Worm (Caenorhabditis elegans) whole organism, L4 larva: ENCODE results near the gene R07E3.7.
A peak's percentile ranks its signal among the peaks of the same experiment; 100 is the strongest.

ENCODE experiments used
- D1046.2 ChIP-seq: fragments of 200-800 bp; sonication (Bioruptor generic); IDR thresholded peaks from 2 replicates; pipeline ENCODE4 v1.3.6; 2022; ENCODE audit warnings: missing genetic modification characterization, missing compliant biosample characterization
- F26F4.8 ChIP-seq: fragments of 200-800 bp; sonication (Bioruptor generic); conservative IDR thresholded peaks from 2 replicates; pipeline ENCODE4 v1.3.6; 2022; ENCODE audit warnings: missing genetic modification characterization, missing compliant biosample characterization
- F44E2.7 ChIP-seq: fragments of 200-800 bp; sonication (Bioruptor generic); IDR thresholded peaks from 2 replicates; pipeline ENCODE4 v2.1.2; 2022; ENCODE audit warnings: missing genetic modification characterization, missing compliant biosample characterization
- R02D3.7 ChIP-seq: fragments of 150-350 bp; sonication (generic microtip); optimal IDR thresholded peaks from 3 replicates; lab custom pipeline; 2014; ENCODE audit warnings: missing biosample characterization, missing genetic modification characterization
- T20F7.1 ChIP-seq: fragments of 200-800 bp; sonication (Bioruptor generic); optimal IDR thresholded peaks from 2 replicates; lab custom pipeline; 2018; ENCODE audit warnings: mild to moderate bottlenecking, missing genetic modification characterization, missing compliant biosample characterization
- T26A8.4 ChIP-seq: fragments of 200-800 bp; sonication (Bioruptor generic); IDR thresholded peaks from 2 replicates; pipeline ENCODE4 v1.3.6; 2022; ENCODE audit warnings: missing genetic modification characterization, missing compliant biosample characterization
- Y105C5A.15 ChIP-seq: fragments of 200-800 bp; sonication (Bioruptor generic); IDR thresholded peaks from 2 replicates; pipeline ENCODE4 v1.3.6; 2022; ENCODE audit warnings: missing genetic modification characterization, missing compliant biosample characterization
- Y5F2A.4 ChIP-seq: fragments of 200-800 bp; sonication (Bioruptor generic); optimal IDR thresholded peaks from 2 replicates; lab custom pipeline; 2018; ENCODE audit warnings: mild to moderate bottlenecking, missing genetic modification characterization, missing compliant biosample characterization
- ZK337.2 ChIP-seq: fragments of 200-800 bp; sonication (Bioruptor generic); IDR thresholded peaks from 2 replicates; pipeline ENCODE4 v1.3.6; 2022; ENCODE audit warnings: missing genetic modification reagents, missing genetic modification characterization, missing compliant biosample characterization
- aly-2 ChIP-seq: sonication (generic microtip); optimal IDR thresholded peaks from 2 replicates; lab custom pipeline; 2018; ENCODE audit warnings: missing biosample characterization, missing genetic modification characterization
- ama-1 ChIP-seq: fragments of 150-350 bp; optimal IDR thresholded peaks from 2 replicates; lab custom pipeline; 2014; ENCODE audit warnings: inconsistent platforms, mixed read lengths
- arid-1 ChIP-seq: fragments of 200-800 bp; sonication (Bioruptor generic); conservative IDR thresholded peaks from 2 replicates; pipeline ENCODE4 v1.3.6; 2022; ENCODE audit warnings: missing genetic modification reagents, missing genetic modification characterization, missing compliant biosample characterization
- ceh-20 ChIP-seq: fragments of 200-800 bp; sonication (Bioruptor generic); IDR thresholded peaks from 2 replicates; pipeline ENCODE4 v1.3.6; 2022; ENCODE audit warnings: missing genetic modification reagents, missing genetic modification characterization, missing compliant biosample characterization
- ceh-28 ChIP-seq: fragments of 150-350 bp; optimal IDR thresholded peaks from 2 replicates; lab custom pipeline; 2014; ENCODE audit warnings: missing biosample characterization, missing genetic modification reagents, missing genetic modification characterization
- ceh-62 ChIP-seq: sonication (generic microtip); optimal IDR thresholded peaks from 2 replicates; lab custom pipeline; 2017; ENCODE audit warnings: missing biosample characterization, missing genetic modification characterization
- ceh-82 ChIP-seq: sonication (generic microtip); optimal IDR thresholded peaks from 2 replicates; lab custom pipeline; 2017; ENCODE audit warnings: missing biosample characterization, missing genetic modification characterization
- ces-1 ChIP-seq: fragments of 150-350 bp; sonication (generic microtip); optimal IDR thresholded peaks from 4 replicates; lab custom pipeline; 2014; ENCODE audit warnings: missing biosample characterization, missing genetic modification reagents, missing genetic modification characterization
- ctbp-1 ChIP-seq: fragments of 200-800 bp; sonication (Bioruptor generic); IDR thresholded peaks from 2 replicates; pipeline ENCODE4 v1.3.6; 2022; ENCODE audit warnings: missing genetic modification reagents, missing genetic modification characterization, missing compliant biosample characterization
- daf-16 ChIP-seq, 3 experiments: sonication (generic microtip); optimal IDR thresholded peaks; 2 replicates each; lab custom pipeline; 2016 to 2017; ENCODE audit warnings: missing genetic modification characterization in 3 of 3, missing genetic modification reagents in 3 of 3, mild to moderate bottlenecking in 2 of 3, missing compliant biosample characterization in 2 of 3, missing biosample characterization in 1 of 3, moderate library complexity in 1 of 3
- daf-19 ChIP-seq: fragments of 200-800 bp; sonication (Bioruptor generic); conservative IDR thresholded peaks from 2 replicates; pipeline ENCODE4 v1.3.6; 2022; ENCODE audit warnings: missing genetic modification characterization, missing compliant biosample characterization
- daf-8 ChIP-seq: fragments of 200-800 bp; sonication (Bioruptor generic); IDR thresholded peaks from 2 replicates; pipeline ENCODE4 v1.3.6; 2022; ENCODE audit warnings: missing genetic modification characterization, missing compliant biosample characterization
- dmd-6 ChIP-seq: fragments of 200-800 bp; sonication (Bioruptor generic); IDR thresholded peaks from 2 replicates; pipeline ENCODE4 v1.3.6; 2022; ENCODE audit warnings: missing genetic modification reagents, missing genetic modification characterization, missing compliant biosample characterization
- dpl-1 ChIP-seq: fragments of 150-350 bp; optimal IDR thresholded peaks from 2 replicates; lab custom pipeline; 2014; ENCODE audit warnings: missing biosample characterization, missing genetic modification reagents, missing genetic modification characterization
- egl-43 ChIP-seq: fragments of 200-800 bp; sonication (Bioruptor generic); IDR thresholded peaks from 2 replicates; pipeline ENCODE4 v1.3.6; 2022; ENCODE audit warnings: missing genetic modification reagents, missing genetic modification characterization, missing compliant biosample characterization
- jun-1 ChIP-seq: fragments of 150-350 bp; optimal IDR thresholded peaks from 2 replicates; lab custom pipeline; 2014; ENCODE audit warnings: missing biosample characterization, missing genetic modification reagents, missing genetic modification characterization
- lim-7 ChIP-seq: fragments of 200-800 bp; sonication (Bioruptor generic); IDR thresholded peaks from 2 replicates; pipeline ENCODE4 v1.3.6; 2022; ENCODE audit warnings: missing genetic modification characterization, missing compliant biosample characterization
- lin-15B ChIP-seq: fragments of 150-350 bp; sonication (generic microtip); optimal IDR thresholded peaks from 3 replicates; lab custom pipeline; 2014; ENCODE audit warnings: missing biosample characterization, missing genetic modification characterization
- lin-29 ChIP-seq: fragments of 200-800 bp; sonication (Bioruptor generic); IDR thresholded peaks from 2 replicates; pipeline ENCODE4 v1.3.6; 2022; ENCODE audit warnings: missing genetic modification reagents, missing genetic modification characterization, missing compliant biosample characterization
- lir-3 ChIP-seq: sonication (generic microtip); optimal IDR thresholded peaks from 2 replicates; lab custom pipeline; 2016; ENCODE audit warnings: mild to moderate bottlenecking, missing genetic modification characterization, missing compliant biosample characterization
- madf-5 ChIP-seq, 2 experiments: fragments of 200-800 bp; sonication (Bioruptor generic); IDR thresholded peaks; 2 replicates each; pipeline ENCODE4 v1.3.6; 2022; ENCODE audit warnings: missing compliant biosample characterization in 2 of 2, missing genetic modification characterization in 2 of 2
- madf-9 ChIP-seq: fragments of 200-800 bp; sonication (Bioruptor generic); conservative IDR thresholded peaks from 2 replicates; pipeline ENCODE4 v1.3.6; 2022; ENCODE audit warnings: missing genetic modification reagents, missing genetic modification characterization, missing compliant biosample characterization
- mdl-1 ChIP-seq, 2 experiments: fragments of 150-350 bp in 1 of 2; sonication (generic microtip) in 1 of 2; optimal IDR thresholded peaks; 2 replicates each; lab custom pipeline; 2014 to 2017; ENCODE audit warnings: missing biosample characterization in 2 of 2, missing genetic modification characterization in 2 of 2
- mdt-29 ChIP-seq: fragments of 200-800 bp; sonication (Bioruptor generic); IDR thresholded peaks from 2 replicates; pipeline ENCODE4 v1.3.6; 2022; ENCODE audit warnings: missing genetic modification reagents, missing genetic modification characterization, missing compliant biosample characterization
- nhr-10 ChIP-seq: fragments of 150-350 bp; optimal IDR thresholded peaks from 2 replicates; lab custom pipeline; 2014; ENCODE audit warnings: missing biosample characterization, missing genetic modification characterization
- nhr-11 ChIP-seq: fragments of 150-350 bp; optimal IDR thresholded peaks from 2 replicates; lab custom pipeline; 2014; ENCODE audit warnings: missing biosample characterization, missing genetic modification characterization
- nhr-111 ChIP-seq: fragments of 200-800 bp; sonication (Bioruptor generic); optimal IDR thresholded peaks from 2 replicates; lab custom pipeline; 2018; ENCODE audit warnings: mild to moderate bottlenecking, missing genetic modification characterization, missing compliant biosample characterization
- nhr-25 ChIP-seq: sonication (generic microtip); optimal IDR thresholded peaks from 2 replicates; lab custom pipeline; 2017; ENCODE audit warnings: missing genetic modification characterization, mild to moderate bottlenecking, missing compliant biosample characterization, antibody characterized with exemption, moderate library complexity, borderline replicate concordance; ENCODE audit not compliant: insufficient read depth
- nhr-41 ChIP-seq: fragments of 200-800 bp; sonication (Bioruptor generic); IDR thresholded peaks from 2 replicates; pipeline ENCODE4 v1.3.6; 2022; ENCODE audit warnings: missing genetic modification reagents, missing genetic modification characterization, missing compliant biosample characterization
- nhr-42 ChIP-seq: fragments of 200-800 bp; sonication (Bioruptor generic); IDR thresholded peaks from 2 replicates; pipeline ENCODE4 v1.3.6; 2022; ENCODE audit warnings: missing genetic modification characterization, missing compliant biosample characterization
- nhr-77 ChIP-seq: fragments of 150-350 bp; optimal IDR thresholded peaks from 2 replicates; lab custom pipeline; 2014; ENCODE audit warnings: missing biosample characterization, missing genetic modification characterization
- pqm-1 ChIP-seq: sonication (generic microtip); optimal IDR thresholded peaks from 2 replicates; lab custom pipeline; 2017; ENCODE audit warnings: missing biosample characterization, missing genetic modification characterization
- rbr-2 ChIP-seq: sonication (generic microtip); optimal IDR thresholded peaks from 2 replicates; lab custom pipeline; 2016; ENCODE audit warnings: missing genotype, missing genetic modification characterization, missing compliant biosample characterization
- saeg-2 ChIP-seq: fragments of 200-800 bp; sonication (Bioruptor generic); IDR thresholded peaks from 2 replicates; pipeline ENCODE4 v1.3.6; 2022; ENCODE audit warnings: missing genetic modification reagents, missing genetic modification characterization, missing compliant biosample characterization
- snpc-1.2 ChIP-seq: fragments of 200-800 bp; sonication (Bioruptor generic); IDR thresholded peaks from 2 replicates; pipeline ENCODE4 v1.3.6; 2022; ENCODE audit warnings: missing genetic modification reagents, missing genetic modification characterization, missing compliant biosample characterization
- snpc-4 ChIP-seq: fragments of 150-350 bp; optimal IDR thresholded peaks from 2 replicates; lab custom pipeline; 2014; ENCODE audit warnings: missing biosample characterization, missing genetic modification characterization
- spr-3 ChIP-seq: fragments of 200-800 bp; sonication (Bioruptor generic); optimal IDR thresholded peaks from 2 replicates; lab custom pipeline; 2018; ENCODE audit warnings: mild to moderate bottlenecking, missing genetic modification characterization, missing compliant biosample characterization
- unc-130 ChIP-seq: sonication (generic microtip); optimal IDR thresholded peaks from 2 replicates; lab custom pipeline; 2016; ENCODE audit warnings: missing genetic modification reagents, missing genetic modification characterization, missing compliant biosample characterization
- unc-39 ChIP-seq: sonication (generic microtip); optimal IDR thresholded peaks from 2 replicates; lab custom pipeline; 2017; ENCODE audit warnings: missing biosample characterization, missing genetic modification characterization
- unc-62 ChIP-seq, 3 experiments: fragments of 150-350 bp in 1 of 3; sonication (generic microtip); optimal IDR thresholded peaks in 2 of 3; peaks in 1 of 3; 1 replicate in 1 of 3; 2 replicates in 2 of 3; lab custom pipeline; 2014 to 2017; ENCODE audit warnings: missing biosample characterization in 3 of 3, missing genetic modification characterization in 3 of 3, missing genetic modification reagents in 3 of 3, missing genotype in 1 of 3
- zip-11 ChIP-seq: fragments of 200-800 bp; sonication (Bioruptor generic); IDR thresholded peaks from 2 replicates; pipeline ENCODE4 v1.3.6; 2022; ENCODE audit warnings: missing genetic modification characterization, missing compliant biosample characterization
- ztf-11 ChIP-seq: fragments of 150-350 bp; optimal IDR thresholded peaks from 2 replicates; lab custom pipeline; 2014; ENCODE audit warnings: missing biosample characterization, missing genetic modification characterization

The R07E3.7 gene

ce11 chrX:10377663-10378062, 22.1 kb upstream of the R07E3.7 start (continued):
- TF ChIP-seq lin-29 (GFP tag; lab: Robert Waterston, UW) (peak; percentile 46; the same call in 1 of the 2 replicates), pqm-1 (tag; lab: Kevin White, UChicago) (no peak), ZK337.2 (no peak), rbr-2 (tag; lab: Kevin White, UChicago) (peak; percentile 92), jun-1 (no peak), T26A8.4 (GFP tag; lab: Robert Waterston, UW) (peak; percentile 82), nhr-11 (tag; lab: Kevin White, UChicago) (peak; percentile 85), mdl-1 (tag; optimal IDR thresholded peaks at IDR 0.05; lab: Kevin White, UChicago) (peak in 1 of 2 experiments; percentile 94), unc-39 (tag; lab: Kevin White, UChicago) (no peak), dmd-6 (peak; percentile 82), nhr-77 (peak; percentile 28), snpc-4 (tag; lab: Kevin White, UChicago) (no peak), F26F4.8 (GFP tag; lab: Robert Waterston, UW) (no peak), daf-16 (GFP tag; optimal IDR thresholded peaks at IDR 0.05; lab: Kevin White, UChicago) (peak in 1 of 2 experiments; percentile 76), daf-16 (tag; optimal IDR thresholded peaks at IDR 0.05; lab: Kevin White, UChicago) (peak; percentile 64), lin-15B (tag; lab: Kevin White, UChicago) (no peak), ctbp-1 (GFP tag; lab: Robert Waterston, UW) (peak; percentile 79; the same call in 1 of the 2 replicates), ces-1 (GFP tag; lab: Kevin White, UChicago) (peak; percentile 50), ztf-11 (tag; lab: Kevin White, UChicago) (no peak), nhr-25 (peak; percentile 67), ceh-28 (tag; lab: Kevin White, UChicago) (no peak), daf-8 (GFP tag; lab: Robert Waterston, UW) (no peak), ceh-20 (GFP tag; lab: Robert Waterston, UW) (peak; percentile 80), zip-11 (GFP tag; lab: Robert Waterston, UW) (no peak), mdt-29 (GFP tag; lab: Robert Waterston, UW) (no peak), ama-1 (no peak), nhr-111 (no peak), daf-19 (GFP tag; lab: Robert Waterston, UW) (no peak), T20F7.1 (GFP tag; lab: Kevin White, UChicago) (no peak), madf-5 (GFP tag; IDR thresholded peaks at IDR 0.05; lab: Robert Waterston, UW) (no peak), nhr-41 (no peak), lim-7 (GFP tag; lab: Robert Waterston, UW) (no peak), ceh-62 (no peak), R02D3.7 (tag; lab: Kevin White, UChicago) (no peak), arid-1 (GFP tag; lab: Robert Waterston, UW) (0 out of 2 replicates have a peak, but pooled peaks have one; percentile 11), madf-9 (peak; percentile 57; the same call in 1 of the 2 replicates), D1046.2 (GFP tag; lab: Robert Waterston, UW) (no peak), nhr-10 (tag; lab: Kevin White, UChicago) (no peak), dpl-1 (peak; percentile 78), spr-3 (GFP tag; lab: Kevin White, UChicago) (no peak), nhr-42 (GFP tag; lab: Robert Waterston, UW) (peak; percentile 84; the same call in 1 of the 2 replicates), unc-130 (GFP tag; lab: Kevin White, UChicago) (no peak), F44E2.7 (GFP tag; lab: Robert Waterston, UW) (no peak), egl-43 (peak; percentile 55; the same call in 1 of the 2 replicates), aly-2 (tag; lab: Kevin White, UChicago) (no peak), Y105C5A.15 (GFP tag; lab: Robert Waterston, UW) (no peak), saeg-2 (no peak), unc-62 (GFP tag; optimal IDR thresholded peaks at IDR 0.05 in 1 of 2; lab: Kevin White, UChicago) (peak in 1 of 2 experiments; percentile 99), unc-62 (tag; optimal IDR thresholded peaks at IDR 0.05; lab: Kevin White, UChicago) (no peak), ceh-82 (tag; lab: Kevin White, UChicago) (no peak), Y5F2A.4 (GFP tag; lab: Kevin White, UChicago) (no peak), snpc-1.2 (GFP tag; lab: Robert Waterston, UW) (no peak), lir-3 (tag; lab: Kevin White, UChicago) (no peak)
